Worm (Caenorhabditis elegans) whole organism, early embryonic: ENCODE results near the gene ttr-29.

Source experiments
- B0310.2 ChIP-seq: sonication (generic microtip); optimal IDR thresholded peaks from 2 replicates; lab custom pipeline; 2016; ENCODE audit warnings: mild to moderate bottlenecking, missing genetic modification characterization, missing compliant biosample characterization
- aly-1 ChIP-seq: sonication (generic microtip); optimal IDR thresholded peaks from 2 replicates; lab custom pipeline; 2016; ENCODE audit warnings: missing genetic modification characterization, missing compliant biosample characterization
- ama-1 ChIP-seq: fragments of 150-350 bp; optimal IDR thresholded peaks from 2 replicates; lab custom pipeline; 2014
- ceh-13 ChIP-seq: fragments of 200-800 bp; sonication (Bioruptor generic); optimal IDR thresholded peaks from 2 replicates; lab custom pipeline; 2018; ENCODE audit warnings: mild to moderate bottlenecking, missing genetic modification characterization, missing compliant biosample characterization
- ceh-36 ChIP-seq: sonication (generic microtip); optimal IDR thresholded peaks from 2 replicates; lab custom pipeline; 2016; ENCODE audit warnings: missing genetic modification characterization, inconsistent platforms, missing compliant biosample characterization
- flt-1 ChIP-seq: fragments of 200-800 bp; sonication (Bioruptor generic); IDR thresholded peaks from 2 replicates; pipeline ENCODE4 v1.3.6; 2022; ENCODE audit warnings: missing genetic modification characterization, missing compliant biosample characterization
- hmbx-1 ChIP-seq: sonication (generic microtip); optimal IDR thresholded peaks from 2 replicates; lab custom pipeline; 2016; ENCODE audit warnings: mild to moderate bottlenecking, missing genetic modification characterization, missing compliant biosample characterization
- hmg-4 ChIP-seq: fragments of 200-800 bp; sonication (Bioruptor generic); optimal IDR thresholded peaks from 2 replicates; lab custom pipeline; 2018; ENCODE audit warnings: mild to moderate bottlenecking, missing genetic modification characterization, missing compliant biosample characterization
- hnd-1 ChIP-seq: sonication (generic microtip); optimal IDR thresholded peaks from 2 replicates; lab custom pipeline; 2016; ENCODE audit warnings: missing genetic modification characterization, missing compliant biosample characterization
- pes-1 ChIP-seq: fragments of 200-800 bp; sonication (Bioruptor generic); IDR thresholded peaks from 2 replicates; pipeline ENCODE4 v1.3.6; 2022; ENCODE audit warnings: missing genetic modification reagents, missing genetic modification characterization, missing compliant biosample characterization
- scrt-1 ChIP-seq: fragments of 200-800 bp; sonication (Bioruptor generic); IDR thresholded peaks from 2 replicates; pipeline ENCODE4 v1.3.6; 2022; ENCODE audit warnings: missing genetic modification characterization, missing compliant biosample characterization
- sea-1 ChIP-seq: fragments of 200-800 bp; sonication (Bioruptor generic); conservative IDR thresholded peaks from 2 replicates; pipeline ENCODE4 v1.3.6; 2022; ENCODE audit warnings: missing genetic modification characterization, missing compliant biosample characterization
- tbx-37 ChIP-seq: fragments of 200-800 bp; sonication (Bioruptor generic); conservative IDR thresholded peaks from 2 replicates; pipeline ENCODE4 v1.3.6; 2022; ENCODE audit warnings: missing genetic modification reagents, missing genetic modification characterization, missing compliant biosample characterization
- tra-4 ChIP-seq: sonication (generic microtip); optimal IDR thresholded peaks from 2 replicates; lab custom pipeline; 2017; ENCODE audit warnings: missing genetic modification characterization, missing compliant biosample characterization

- TF ChIP-seq B0310.2 (tag; lab: Kevin White, UChicago), result no peak
- no peak for TF ChIP-seq hmg-4
- TF ChIP-seq aly-1 (tag; lab: Kevin White, UChicago), result no peak
- no peak for TF ChIP-seq hmbx-1 (tag; lab: Kevin White, UChicago)
- no peak for TF ChIP-seq tbx-37
- no peak for TF ChIP-seq scrt-1 (GFP tag; lab: Robert Waterston, UW)
- no peak for TF ChIP-seq ama-1 (lab: Kevin White, UChicago)
- TF ChIP-seq hnd-1 (tag; lab: Kevin White, UChicago), result no peak
- TF ChIP-seq ceh-36 (tag; lab: Kevin White, UChicago), result no peak
- TF ChIP-seq pes-1 (GFP tag; lab: Robert Waterston, UW), result no peak
- TF ChIP-seq ceh-13 (GFP tag; lab: Kevin White, UChicago), result no peak
- no peak for TF ChIP-seq flt-1 (GFP tag; lab: Robert Waterston, UW)
- TF ChIP-seq tra-4 (tag; lab: Kevin White, UChicago), result no peak
- TF ChIP-seq sea-1 (GFP tag; lab: Robert Waterston, UW), result no peak
Measured at ce11 chrV:12954261-12954660, 47.6 kb upstream of the ttr-29 start.
